Fruit fly (Drosophila melanogaster) whole organism, pupa: ENCODE data around the gene Cp19.

Source experiments
- CG13204 ChIP-seq: fragments of 200-800 bp; sonication (Bioruptor generic); optimal IDR thresholded peaks from 2 replicates; lab custom pipeline; 2018; ENCODE audit warnings: missing biosample characterization, mild to moderate bottlenecking, missing genetic modification characterization, moderate library complexity
- CG17806 ChIP-seq: fragments of 200-800 bp; sonication (Bioruptor generic); optimal IDR thresholded peaks from 2 replicates; lab custom pipeline; 2018; ENCODE audit warnings: missing biosample characterization, mild to moderate bottlenecking, missing genetic modification characterization, moderate library complexity
- CG8301 ChIP-seq: fragments of 200-800 bp; sonication (Bioruptor generic); optimal IDR thresholded peaks from 2 replicates; lab custom pipeline; 2018; ENCODE audit warnings: missing biosample characterization, mild to moderate bottlenecking, missing genetic modification characterization
- CG9948 ChIP-seq: fragments of 200-800 bp; sonication (Bioruptor generic); optimal IDR thresholded peaks from 2 replicates; lab custom pipeline; 2018; ENCODE audit warnings: missing biosample characterization, mild to moderate bottlenecking, missing genetic modification characterization, moderate library complexity
- D1 ChIP-seq: fragments of 200-800 bp; sonication (Bioruptor generic); optimal IDR thresholded peaks from 2 replicates; lab custom pipeline; 2018; ENCODE audit warnings: missing biosample characterization, mild to moderate bottlenecking, missing genetic modification characterization, moderate library complexity
- EcR ChIP-seq: fragments of 200-800 bp; sonication (Bioruptor generic); optimal IDR thresholded peaks from 3 replicates; lab custom pipeline; 2019; ENCODE audit warnings: missing biosample characterization, missing genetic modification characterization, mild to moderate bottlenecking, moderate library complexity, missing genetic modification reagents

- no peak for TF ChIP-seq CG8301 (tag; lab: Kevin White, UChicago)
- TF ChIP-seq D1 (tag; lab: Kevin White, UChicago), result no peak
- no peak for TF ChIP-seq EcR (GFP tag; lab: Kevin White, UChicago)
- TF ChIP-seq CG9948 (tag; lab: Kevin White, UChicago), result no peak
- TF ChIP-seq CG17806 (tag; lab: Kevin White, UChicago), result no peak
- no peak for TF ChIP-seq CG13204 (GFP tag; lab: Kevin White, UChicago)
Measured at dm6 chr3L:8777313-8777924, 47.8 kb downstream of the Cp19 start.
